Fruit fly (Drosophila melanogaster) whole organism, prepupa: ENCODE results near the gene CG14043.

Experiments
- CG11762 ChIP-seq: fragments of 200-800 bp; sonication (Bioruptor generic); optimal IDR thresholded peaks from 3 replicates; lab custom pipeline; 2016; ENCODE audit warnings: missing biosample characterization, missing genetic modification characterization; ENCODE audit not compliant: insufficient read depth
- CG31627 ChIP-seq: fragments of 200-800 bp; sonication (Bioruptor generic); optimal IDR thresholded peaks from 3 replicates; lab custom pipeline; 2016; ENCODE audit warnings: missing biosample characterization, missing genetic modification characterization
- CG6276 ChIP-seq: fragments of 200-800 bp; sonication (Bioruptor generic); optimal IDR thresholded peaks from 2 replicates; lab custom pipeline; 2017; ENCODE audit warnings: missing biosample characterization, mild to moderate bottlenecking, missing genetic modification characterization
- Eip75B ChIP-seq: fragments of 200-800 bp; sonication (Bioruptor generic); optimal IDR thresholded peaks from 3 replicates; lab custom pipeline; 2016; ENCODE audit warnings: missing biosample characterization, missing genetic modification characterization
- Eip78C ChIP-seq: fragments of 200-800 bp; sonication (Bioruptor generic); peaks from one replicate; lab custom pipeline; 2016; ENCODE audit warnings: missing biosample characterization, missing genetic modification characterization
- Eip93F ChIP-seq: fragments of 200-800 bp; sonication (Bioruptor generic); optimal IDR thresholded peaks from 2 replicates; lab custom pipeline; 2016; ENCODE audit warnings: missing biosample characterization, mild to moderate bottlenecking, missing genetic modification characterization
- Gug ChIP-seq: fragments of 200-800 bp; sonication (Bioruptor generic); IDR thresholded peaks from 2 replicates; pipeline ENCODE4 v1.3.6; 2022; ENCODE audit warnings: missing biosample characterization, missing genetic modification characterization
- Hr4 ChIP-seq: fragments of 200-800 bp; sonication (Bioruptor generic); optimal IDR thresholded peaks from 3 replicates; lab custom pipeline; 2016; ENCODE audit warnings: missing biosample characterization, missing genetic modification characterization
- Met ChIP-seq: fragments of 200-800 bp; sonication (Bioruptor generic); optimal IDR thresholded peaks from 3 replicates; lab custom pipeline; 2016; ENCODE audit warnings: missing biosample characterization, missing genetic modification characterization
- Sox102F ChIP-seq: fragments of 200-800 bp; sonication (Bioruptor generic); optimal IDR thresholded peaks from 2 replicates; lab custom pipeline; 2016; ENCODE audit warnings: missing biosample characterization, mild to moderate bottlenecking, missing genetic modification characterization
- acj6 ChIP-seq: fragments of 200-800 bp; sonication (Bioruptor generic); optimal IDR thresholded peaks from 3 replicates; lab custom pipeline; 2016; ENCODE audit warnings: missing biosample characterization, missing genetic modification characterization
- eg ChIP-seq: fragments of 200-800 bp; sonication (Bioruptor generic); IDR thresholded peaks from 3 replicates; pipeline ENCODE4 v1.3.6; 2022; ENCODE audit warnings: missing biosample characterization, missing genetic modification characterization
- fd59A ChIP-seq: fragments of 200-800 bp; sonication (Bioruptor generic); optimal IDR thresholded peaks from 2 replicates; lab custom pipeline; 2017; ENCODE audit warnings: missing biosample characterization, mild to moderate bottlenecking, missing genetic modification characterization, missing genetic modification reagents

DNA sequence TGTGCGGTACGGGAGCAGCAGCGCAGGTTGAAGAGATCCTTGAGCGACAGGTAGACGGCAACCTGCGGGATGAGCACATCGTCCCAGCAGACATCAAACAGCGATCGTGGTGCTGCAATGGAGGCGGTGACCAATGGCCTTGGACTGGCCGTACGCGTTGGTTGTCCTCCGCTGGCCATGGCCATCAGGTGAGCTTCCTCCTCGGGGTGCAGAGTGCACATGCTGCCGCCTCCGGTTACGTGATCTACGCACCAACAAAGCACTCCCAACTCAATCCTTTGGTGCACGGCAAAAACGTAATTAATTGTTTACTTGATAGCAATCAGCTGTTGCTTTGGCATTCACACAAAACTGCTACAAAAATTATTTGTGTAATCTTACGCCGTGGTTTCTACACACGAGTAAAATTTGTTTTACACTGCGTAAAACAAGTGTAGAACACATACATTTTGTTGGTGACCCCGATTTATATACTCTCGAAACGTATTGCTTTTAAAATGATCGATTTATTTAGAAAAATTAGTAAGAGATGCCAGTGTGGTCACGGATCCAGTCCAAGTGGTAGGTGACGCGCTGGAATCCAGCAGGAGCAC, 22.0 kb upstream of the CG14043 start, which contains the start of gene jet:
- no peak for TF ChIP-seq Sox102F (GFP tag; lab: Kevin White, UChicago)
- TF ChIP-seq Gug (GFP tag; lab: Robert Waterston, UW) = no peak
- no peak for TF ChIP-seq Eip78C (GFP tag; lab: Kevin White, UChicago)
- TF ChIP-seq CG11762 (GFP tag; lab: Kevin White, UChicago) = no peak
- TF ChIP-seq acj6 = no peak
- no peak for TF ChIP-seq CG31627 (GFP tag; lab: Kevin White, UChicago)
- TF ChIP-seq eg (GFP tag; lab: Robert Waterston, UW) = no peak
- TF ChIP-seq CG6276 = no peak
- no peak for TF ChIP-seq Eip75B
- TF ChIP-seq Eip93F (GFP tag; lab: Kevin White, UChicago) = no peak
- no peak for TF ChIP-seq fd59A
- no peak for TF ChIP-seq Met
- TF ChIP-seq Hr4 (GFP tag; lab: Kevin White, UChicago) = no peak
